Fruit fly (Drosophila melanogaster): ENCODE results near the gene eIF3a.

Gene eIF3a

DNA sequence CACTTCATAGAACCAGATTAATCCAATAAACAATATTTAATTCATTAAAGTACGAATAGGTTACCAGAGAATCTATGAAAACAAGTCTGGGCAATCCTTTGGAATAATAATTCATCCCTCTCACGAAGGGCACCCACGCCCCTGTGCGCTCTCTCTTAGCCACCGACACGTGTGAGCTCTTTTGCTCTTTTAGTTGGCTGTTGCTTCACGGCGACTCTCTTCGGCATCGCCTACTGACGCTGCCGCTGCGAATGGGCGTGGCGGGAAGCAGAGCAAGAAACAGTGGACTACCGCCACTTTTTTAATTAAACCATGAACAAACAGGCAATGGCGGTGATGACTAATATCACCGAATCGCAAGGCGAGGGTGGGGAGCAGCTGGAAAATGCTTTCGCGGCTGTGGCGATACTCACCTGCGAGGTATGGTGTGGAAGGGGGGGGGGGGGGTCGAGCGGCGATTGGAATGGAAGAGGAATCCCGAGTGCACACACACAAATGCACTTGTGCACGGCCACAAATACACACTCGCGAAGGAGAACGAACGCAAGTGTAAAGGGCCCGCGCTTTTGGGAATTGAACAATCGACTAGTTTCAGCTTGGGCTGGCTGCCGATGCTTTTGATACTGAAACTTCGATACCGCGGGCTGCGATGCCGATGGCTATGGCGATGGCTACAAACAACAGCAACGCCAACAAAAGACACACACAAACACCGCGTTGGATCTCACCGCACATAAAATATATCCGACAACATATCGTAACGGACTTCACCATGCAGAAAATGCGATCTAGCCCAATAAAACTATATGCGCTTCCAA is 44.7 kb upstream of the eIF3a start (continued):
- TF ChIP-seq CG7556 (GFP tag; optimal IDR thresholded peaks at IDR 0.05) (peak; percentile 87), CG17829 (tag; optimal IDR thresholded peaks at IDR 0.05) (peak; percentile 85), CG3995 (GFP tag; optimal IDR thresholded peaks at IDR 0.05) (peak; percentile 37), ato (GFP tag; IDR thresholded peaks at IDR 0.05; ENCODE audit: partially characterized antibody) (no peak), jumu (GFP tag; optimal IDR thresholded peaks at IDR 0.05) (peak; percentile 86), MTF-1 (GFP tag; optimal IDR thresholded peaks at IDR 0.05; ENCODE audit: borderline replicate concordance) (peak; percentile 71), gsb (GFP tag; IDR thresholded peaks at IDR 0.05) (peak; percentile 73), Scr (GFP tag; IDR thresholded peaks at IDR 0.05; ENCODE audit: partially characterized antibody) (peak; percentile 35; the same call in 1 of the 2 replicates), CG3726 (GFP tag; IDR thresholded peaks at IDR 0.05) (peak; percentile 82), CG32767 (GFP tag; IDR thresholded peaks at IDR 0.05) (peak; percentile 85), gfzf (GFP tag; optimal IDR thresholded peaks at IDR 0.05) (peak; percentile 2), Med (GFP tag) (peak; percentile 98), ttk (GFP tag; IDR thresholded peaks at IDR 0.05) (peak; percentile 79), danr (GFP tag; IDR thresholded peaks at IDR 0.05) (peak; percentile 55), ara (GFP tag; IDR thresholded peaks at IDR 0.05) (peak; percentile 77), CG11456 (GFP tag; IDR thresholded peaks at IDR 0.05) (peak; percentile 95), esg (GFP tag; conservative IDR thresholded peaks at IDR 0.05) (peak; percentile 66), CG9876 (GFP tag; optimal IDR thresholded peaks at IDR 0.05) (peak; percentile 63), bigmax (GFP tag; optimal IDR thresholded peaks at IDR 0.05) (no peak), fru (optimal IDR thresholded peaks at IDR 0.05) (no peak), amos (GFP tag; IDR thresholded peaks at IDR 0.05; ENCODE audit: partially characterized antibody) (peak; percentile 39; the same call in 1 of the 2 replicates), grau (tag; optimal IDR thresholded peaks at IDR 0.05) (peak; percentile 81), CG17912 (GFP tag; optimal IDR thresholded peaks at IDR 0.05) (no peak), cato (GFP tag; optimal IDR thresholded peaks at IDR 0.05; ENCODE audit: borderline replicate concordance) (peak; percentile 58), kay (GFP tag; optimal IDR thresholded peaks at IDR 0.05) (peak; percentile 93), fd64A (GFP tag; optimal IDR thresholded peaks at IDR 0.05) (peak; percentile 46), Dad (GFP tag; optimal IDR thresholded peaks at IDR 0.05) (peak; percentile 83), Dip3 (GFP tag; optimal IDR thresholded peaks at IDR 0.05) (peak; percentile 86), hth (optimal IDR thresholded peaks at IDR 0.05) (no peak), crol (GFP tag; IDR thresholded peaks at IDR 0.05) (peak; percentile 97), Doc2 (GFP tag; IDR thresholded peaks at IDR 0.05) (no peak), trem (tag; optimal IDR thresholded peaks at IDR 0.05) (peak; percentile 61), bsh (GFP tag; optimal IDR thresholded peaks at IDR 0.05) (peak; percentile 37 to 88), CG12659 (GFP tag; optimal IDR thresholded peaks at IDR 0.05) (peak; percentile 82), CG8281 (tag; optimal IDR thresholded peaks at IDR 0.05) (peak; percentile 54), crp (GFP tag; optimal IDR thresholded peaks at IDR 0.05) (peak in 1 of 2 experiments; percentile 20), Neu2 (GFP tag; optimal IDR thresholded peaks at IDR 0.05; ENCODE audit: borderline replicate concordance) (peak; percentile 11), CG10209 (GFP tag; optimal IDR thresholded peaks at IDR 0.05) (peak; percentile 82), CG11696 (GFP tag; IDR thresholded peaks at IDR 0.05) (peak; percentile 77; the same call in 1 of the 2 replicates), CG8765 (GFP tag; IDR thresholded peaks at IDR 0.05) (peak; percentile 55; the same call in 1 of the 2 replicates), CG12236 (GFP tag; optimal IDR thresholded peaks at IDR 0.05) (peak; percentile 74), Mes4 (GFP tag; optimal IDR thresholded peaks at IDR 0.05) (peak; percentile 74), CG11093 (GFP tag; IDR thresholded peaks at IDR 0.05) (peak; percentile 58; the same call in 2 of the 3 replicates), her (GFP tag; optimal IDR thresholded peaks at IDR 0.05) (peak; percentile 84), GATAe (GFP tag; conservative IDR thresholded peaks at IDR 0.05) (0 out of 2 replicates have a peak, but pooled peaks have one; percentile 42), Vsx1 (GFP tag; optimal IDR thresholded peaks at IDR 0.05) (peak; percentile 67), CG10543 (GFP tag; optimal IDR thresholded peaks at IDR 0.05) (peak; percentile 75), CG9437 (GFP tag; optimal IDR thresholded peaks at IDR 0.05) (peak; percentile 70), Hr3 (GFP tag; optimal IDR thresholded peaks at IDR 0.05) (peak; percentile 79)

All from whole organism, embryonic.